Worm (Caenorhabditis elegans): ENCODE data around the gene F41H8.1.

DNA sequence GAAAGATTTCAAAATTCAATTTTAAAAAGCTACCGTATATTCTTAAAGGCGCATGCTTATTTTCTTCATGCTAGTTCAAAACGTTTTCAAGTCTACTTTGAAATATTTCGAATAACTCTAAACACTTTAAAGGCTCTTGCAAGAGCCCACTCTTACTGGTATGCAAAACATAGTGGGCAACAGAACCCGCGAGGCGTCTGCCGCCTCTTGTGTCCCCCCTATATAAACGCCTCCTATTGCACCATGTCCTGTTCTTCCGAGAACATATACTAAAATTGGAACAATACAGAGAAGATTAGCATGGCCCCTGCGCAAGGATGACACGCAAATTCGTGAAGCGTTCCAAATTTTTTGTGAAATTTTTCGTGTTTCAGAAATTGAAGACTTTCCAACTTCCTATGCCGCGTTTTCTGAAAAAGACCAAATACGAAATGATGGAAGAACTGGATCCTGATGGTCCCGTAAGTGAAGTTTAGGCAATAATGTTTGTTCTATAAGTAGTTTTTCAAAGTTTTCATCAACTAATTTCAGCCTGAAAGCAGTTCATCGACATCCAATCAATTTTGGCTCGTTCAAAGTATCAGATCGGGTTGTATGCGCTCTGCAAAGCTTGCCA lies 25.5 kb downstream of the F41H8.1 start:
- TF ChIP-seq nhr-76 (tag; optimal IDR thresholded peaks at IDR 0.05) (no peak), rnt-1 (tag; optimal IDR thresholded peaks at IDR 0.05) (no peak), nhr-237 (tag; optimal IDR thresholded peaks at IDR 0.05) (no peak), ama-1 (optimal IDR thresholded peaks at IDR 0.05) (no peak), irx-1 (tag; optimal IDR thresholded peaks at IDR 0.05) (no peak), ceh-63 (GFP tag; optimal IDR thresholded peaks at IDR 0.05) (no peak), pag-3 (tag; optimal IDR thresholded peaks at IDR 0.05; ENCODE audit: borderline replicate concordance, insufficient read depth) (no peak), jun-1 (tag; optimal IDR thresholded peaks at IDR 0.05) (no peak), unc-130 (tag; optimal IDR thresholded peaks at IDR 0.05) (no peak), tlp-1 (tag; optimal IDR thresholded peaks at IDR 0.05) (no peak), sptf-1 (tag; optimal IDR thresholded peaks at IDR 0.05) (no peak), mdl-1 (tag; optimal IDR thresholded peaks at IDR 0.05) (no peak), nhr-12 (tag; optimal IDR thresholded peaks at IDR 0.05) (no peak), lin-15B (tag; optimal IDR thresholded peaks at IDR 0.05) (no peak)

Data from whole organism, L1 larva.